Fruit fly (Drosophila melanogaster) whole organism, embryonic: ENCODE measurements around the gene CG3635.

Source experiments
- Ada2b ChIP-seq: fragments of 200-800 bp; sonication (Bioruptor generic); IDR thresholded peaks from 2 replicates; pipeline ENCODE4 v1.3.6; 2022; ENCODE audit warnings: missing biosample characterization, missing genetic modification characterization
- Awh ChIP-seq: fragments of 200-800 bp; sonication (Bioruptor generic); IDR thresholded peaks from 2 replicates; pipeline ENCODE4, ENCODE4 v1.3.6; 2022; ENCODE audit warnings: missing biosample characterization, missing genetic modification characterization
- C15 ChIP-seq: fragments of 200-800 bp; sonication (Bioruptor generic); IDR thresholded peaks from 3 replicates; pipeline ENCODE4 v1.3.6; 2022; ENCODE audit warnings: missing biosample characterization, missing genetic modification characterization
- CG10543 ChIP-seq: fragments of 200-800 bp; sonication (Bioruptor generic); optimal IDR thresholded peaks from 3 replicates; lab custom pipeline; 2017; ENCODE audit warnings: missing biosample characterization, mild to moderate bottlenecking, missing genetic modification characterization, moderate library complexity
- CG11504 ChIP-seq: fragments of 200-800 bp; sonication (Bioruptor generic); optimal IDR thresholded peaks from 3 replicates; lab custom pipeline; 2019; ENCODE audit warnings: missing biosample characterization, mild to moderate bottlenecking, missing genetic modification characterization, moderate library complexity
- CG12071 ChIP-seq: fragments of 200-800 bp; sonication (Bioruptor generic); optimal IDR thresholded peaks from 3 replicates; lab custom pipeline; 2018; ENCODE audit warnings: missing biosample characterization, mild to moderate bottlenecking, missing genetic modification characterization
- CG12236 ChIP-seq: fragments of 200-800 bp; sonication (Bioruptor generic); optimal IDR thresholded peaks from 2 replicates; lab custom pipeline; 2016; ENCODE audit warnings: missing biosample characterization, missing genetic modification characterization
- CG12769 ChIP-seq: fragments of 200-800 bp; sonication (Bioruptor generic); optimal IDR thresholded peaks from 2 replicates; lab custom pipeline; 2019; ENCODE audit warnings: missing biosample characterization, mild to moderate bottlenecking, missing genetic modification characterization, moderate library complexity
- CG13296 ChIP-seq: fragments of 200-800 bp; sonication (Bioruptor generic); optimal IDR thresholded peaks from 3 replicates; lab custom pipeline; 2018; ENCODE audit warnings: missing biosample characterization, mild to moderate bottlenecking, missing genetic modification characterization
- CG14710 ChIP-seq: fragments of 200-800 bp; sonication (Bioruptor generic); optimal IDR thresholded peaks from 3 replicates; lab custom pipeline; 2019; ENCODE audit warnings: missing biosample characterization, mild to moderate bottlenecking, missing genetic modification characterization, moderate library complexity
- CG1529 ChIP-seq: fragments of 200-800 bp; sonication (Bioruptor generic); optimal IDR thresholded peaks from 3 replicates; lab custom pipeline; 2018; ENCODE audit warnings: missing biosample characterization, missing genetic modification characterization
- CG15696 ChIP-seq: fragments of 200-800 bp; sonication (Bioruptor generic); optimal IDR thresholded peaks from 2 replicates; lab custom pipeline; 2019; ENCODE audit warnings: missing biosample characterization, mild to moderate bottlenecking, missing genetic modification characterization, moderate library complexity
- CG17829 ChIP-seq: fragments of 200-800 bp; optimal IDR thresholded peaks from 2 replicates; lab custom pipeline; 2019; ENCODE audit warnings: missing biosample characterization, mild to moderate bottlenecking, missing genetic modification characterization, moderate library complexity
- CG18599 ChIP-seq: fragments of 200-800 bp; sonication (Bioruptor generic); optimal IDR thresholded peaks from 3 replicates; lab custom pipeline; 2017; ENCODE audit warnings: missing biosample characterization, missing genetic modification characterization, mild to moderate bottlenecking, moderate library complexity, missing genetic modification reagents
- CG2199 ChIP-seq: fragments of 200-800 bp; sonication (Bioruptor generic); IDR thresholded peaks from 3 replicates; pipeline ENCODE4 v1.3.6; 2022; ENCODE audit warnings: missing biosample characterization, missing genetic modification characterization
- CG34376 ChIP-seq: fragments of 200-800 bp; sonication (Bioruptor generic); optimal IDR thresholded peaks from 2 replicates; lab custom pipeline; 2018; ENCODE audit warnings: missing biosample characterization, mild to moderate bottlenecking, missing genetic modification characterization
- CG5180 ChIP-seq: fragments of 200-800 bp; sonication (Bioruptor generic); optimal IDR thresholded peaks from 3 replicates; lab custom pipeline; 2017; ENCODE audit warnings: missing biosample characterization, missing genetic modification characterization, mild to moderate bottlenecking, moderate library complexity, missing genetic modification reagents
- CG6254 ChIP-seq: fragments of 200-800 bp; sonication (Bioruptor generic); optimal IDR thresholded peaks from 3 replicates; lab custom pipeline; 2017; ENCODE audit warnings: mild to moderate bottlenecking, missing biosample characterization, missing genetic modification reagents, missing genetic modification characterization
- CG8388 ChIP-seq: fragments of 200-800 bp; sonication (Bioruptor generic); optimal IDR thresholded peaks from 2 replicates; lab custom pipeline; 2019; ENCODE audit warnings: missing biosample characterization, mild to moderate bottlenecking, missing genetic modification characterization, moderate library complexity
- CG9932 ChIP-seq: fragments of 200-800 bp; sonication (Bioruptor generic); IDR thresholded peaks from 2 replicates; pipeline ENCODE4 v1.3.6; 2022; ENCODE audit warnings: missing biosample characterization, missing genetic modification characterization
- CrebB ChIP-seq: fragments of 200-800 bp; sonication (Bioruptor generic); optimal IDR thresholded peaks from 3 replicates; lab custom pipeline; 2018; ENCODE audit warnings: missing biosample characterization, mild to moderate bottlenecking, missing genetic modification characterization
- D19A ChIP-seq: fragments of 200-800 bp; optimal IDR thresholded peaks from 3 replicates; lab custom pipeline; 2019; ENCODE audit warnings: missing biosample characterization, mild to moderate bottlenecking, missing genetic modification characterization, moderate library complexity
- D19B ChIP-seq: fragments of 200-800 bp; sonication (Bioruptor generic); optimal IDR thresholded peaks from 2 replicates; lab custom pipeline; 2017; ENCODE audit warnings: missing biosample characterization, mild to moderate bottlenecking, missing genetic modification characterization
- Deaf1 ChIP-seq: fragments of 200-800 bp; optimal IDR thresholded peaks from 3 replicates; lab custom pipeline; 2019; ENCODE audit warnings: missing biosample characterization, mild to moderate bottlenecking, missing genetic modification characterization, moderate library complexity
- Ets65A ChIP-seq: fragments of 200-800 bp; sonication (Bioruptor generic); peaks from one replicate; lab custom pipeline; 2016; ENCODE audit warnings: missing biosample characterization, missing genetic modification characterization
- Fer1 ChIP-seq: fragments of 200-800 bp; sonication (Bioruptor generic); optimal IDR thresholded peaks from 2 replicates; lab custom pipeline; 2017; ENCODE audit warnings: missing biosample characterization, mild to moderate bottlenecking, missing genetic modification characterization
- Hand ChIP-seq: fragments of 200-800 bp; sonication (Bioruptor generic); optimal IDR thresholded peaks from 2 replicates; lab custom pipeline; 2017; ENCODE audit warnings: mild to moderate bottlenecking, missing biosample characterization, missing genetic modification reagents, missing genetic modification characterization
- Hr78 ChIP-seq, 2 experiments: fragments of 200-800 bp in 1 of 2; fragments of >200 bp in 1 of 2; sonication (Bioruptor generic) in 1 of 2; optimal IDR thresholded peaks; 2 replicates each; lab custom pipeline; 2017 to 2019; ENCODE audit warnings: missing biosample characterization in 2 of 2, missing genetic modification characterization in 2 of 2, mild to moderate bottlenecking in 1 of 2, moderate library complexity in 1 of 2
- Hsf ChIP-seq: fragments of 200-800 bp; sonication (Bioruptor generic); optimal IDR thresholded peaks from 3 replicates; lab custom pipeline; 2016; ENCODE audit warnings: missing biosample characterization, missing genetic modification characterization
- Med ChIP-seq: fragments of 200-800 bp; sonication (Bioruptor generic); peaks from one replicate; lab custom pipeline; 2016; ENCODE audit warnings: missing biosample characterization, missing genetic modification characterization, mild to moderate bottlenecking, inconsistent platforms, moderate library complexity
- NC2β ChIP-seq: fragments of 200-800 bp; sonication (Bioruptor generic); optimal IDR thresholded peaks from 2 replicates; lab custom pipeline; 2016; ENCODE audit warnings: missing biosample characterization, missing genetic modification characterization
- Trl ChIP-seq, 3 experiments: fragments of >200 bp in 2 of 3; fragments of 200-800 bp in 1 of 3; sonication (Bioruptor generic) in 1 of 3; optimal IDR thresholded peaks; 2 replicates in 1 of 3; 3 replicates in 2 of 3; lab custom pipeline; 2016 to 2017; ENCODE audit warnings: missing biosample characterization in 1 of 3, missing genetic modification characterization in 1 of 3
- bigmax ChIP-seq: fragments of 200-800 bp; sonication (Bioruptor generic); optimal IDR thresholded peaks from 2 replicates; lab custom pipeline; 2018; ENCODE audit warnings: missing biosample characterization, mild to moderate bottlenecking, missing genetic modification characterization
- crol ChIP-seq: fragments of 200-800 bp; sonication (Bioruptor generic); IDR thresholded peaks from 2 replicates; pipeline ENCODE4 v1.3.6; 2022; ENCODE audit warnings: missing biosample characterization, missing genetic modification characterization
- exex ChIP-seq: fragments of 200-800 bp; sonication (Bioruptor generic); optimal IDR thresholded peaks from 4 replicates; lab custom pipeline; 2018; ENCODE audit warnings: missing biosample characterization, mild to moderate bottlenecking, missing genetic modification characterization, moderate library complexity
- grn ChIP-seq: fragments of 200-800 bp; sonication (Bioruptor generic); optimal IDR thresholded peaks from 3 replicates; lab custom pipeline; 2017; ENCODE audit warnings: missing biosample characterization, missing genetic modification characterization
- gsb ChIP-seq: fragments of 200-800 bp; sonication (Bioruptor generic); IDR thresholded peaks from 2 replicates; pipeline ENCODE4 v1.3.6; 2022; ENCODE audit warnings: missing biosample characterization, missing genetic modification characterization
- ind ChIP-seq: fragments of 200-800 bp; sonication (Bioruptor generic); optimal IDR thresholded peaks from 3 replicates; lab custom pipeline; 2016; ENCODE audit warnings: missing biosample characterization, missing genetic modification characterization
- kah ChIP-seq: fragments of 200-800 bp; sonication (Bioruptor generic); optimal IDR thresholded peaks from 2 replicates; lab custom pipeline; 2018; ENCODE audit warnings: missing biosample characterization, mild to moderate bottlenecking, missing genetic modification characterization
- mirr ChIP-seq: fragments of 200-800 bp; sonication (Bioruptor generic); optimal IDR thresholded peaks from 3 replicates; lab custom pipeline; 2018; ENCODE audit warnings: missing biosample characterization, mild to moderate bottlenecking, missing genetic modification characterization
- pros ChIP-seq: fragments of 200-800 bp; sonication (Bioruptor generic); optimal IDR thresholded peaks from 3 replicates; lab custom pipeline; 2019; ENCODE audit warnings: missing biosample characterization, mild to moderate bottlenecking, missing genetic modification characterization, moderate library complexity
- scrt ChIP-seq: fragments of 200-800 bp; sonication (Bioruptor generic); optimal IDR thresholded peaks from 2 replicates; lab custom pipeline; 2018; ENCODE audit warnings: missing biosample characterization, mild to moderate bottlenecking, missing genetic modification characterization, moderate library complexity
- sd ChIP-seq: fragments of 200-800 bp; sonication (Bioruptor generic); optimal IDR thresholded peaks from 3 replicates; lab custom pipeline; 2018; ENCODE audit warnings: missing biosample characterization, mild to moderate bottlenecking, missing genetic modification characterization, moderate library complexity
- sens-2 ChIP-seq: fragments of 200-800 bp; sonication (Bioruptor generic); IDR thresholded peaks from 2 replicates; pipeline ENCODE4 v1.3.6; 2022; ENCODE audit warnings: missing biosample characterization, missing genetic modification characterization
- sob ChIP-seq: fragments of 200-800 bp; sonication (Bioruptor generic); IDR thresholded peaks from 2 replicates; pipeline ENCODE4 v1.3.6; 2022; ENCODE audit warnings: missing biosample characterization, missing genetic modification characterization
- sqz ChIP-seq: fragments of 200-800 bp; sonication (Bioruptor generic); optimal IDR thresholded peaks from 3 replicates; lab custom pipeline; 2018; ENCODE audit warnings: missing biosample characterization, mild to moderate bottlenecking, missing genetic modification characterization
- zfh2 ChIP-seq: fragments of 200-800 bp; sonication (Bioruptor generic); optimal IDR thresholded peaks from 2 replicates; lab custom pipeline; 2016; ENCODE audit warnings: missing biosample characterization, missing genetic modification characterization

Gene CG3635

dm6 chr2L:22139960-22140359 lies 35.3 kb upstream of the CG3635 start:
- TF ChIP-seq pros (GFP tag; lab: Kevin White, UChicago) = no peak
- TF ChIP-seq CG10543 (GFP tag; lab: Kevin White, UChicago) = no peak
- TF ChIP-seq CG17829 = no peak
- peak; percentile 24 for TF ChIP-seq CG34376
- TF ChIP-seq D19B (GFP tag; lab: Kevin White, UChicago) = peak; percentile 31
- TF ChIP-seq scrt (GFP tag; lab: Kevin White, UChicago) = no peak
- TF ChIP-seq bigmax (GFP tag; lab: Kevin White, UChicago) = no peak
- TF ChIP-seq zfh2 (GFP tag; lab: Kevin White, UChicago) = no peak
- no peak for TF ChIP-seq ind (GFP tag; lab: Kevin White, UChicago)
- no peak for TF ChIP-seq NC2β (GFP tag; lab: Kevin White, UChicago)
- peak; percentile 90 for TF ChIP-seq CG2199 (GFP tag; lab: Robert Waterston, UW)
- TF ChIP-seq exex (tag; lab: Kevin White, UChicago) = peak; percentile 9
- TF ChIP-seq mirr (GFP tag; lab: Kevin White, UChicago) = peak; percentile 17
- TF ChIP-seq CG15696 (tag; lab: Kevin White, UChicago) = no peak
- TF ChIP-seq Ada2b = no peak
- TF ChIP-seq Hr78 (GFP tag; optimal IDR thresholded peaks at IDR 0.05; lab: Kevin White, UChicago) = no peak
- TF ChIP-seq D19A (tag; lab: Kevin White, UChicago) = peak; percentile 26
- peak; percentile 0 for TF ChIP-seq sd (tag; lab: Kevin White, UChicago)
- peak; percentile 9 for TF ChIP-seq grn (GFP tag; lab: Kevin White, UChicago)
- no peak for TF ChIP-seq CG12769
- peak; percentile 76 for TF ChIP-seq CG8388 (GFP tag; lab: Kevin White, UChicago)

dm6 chr2L:22142696-22143176 lies 32.5 kb upstream of the CG3635 start:
- TF ChIP-seq crol (GFP tag; lab: Robert Waterston, UW) = no peak
- peak; percentile 87 for TF ChIP-seq Ets65A (GFP tag; lab: Kevin White, UChicago)
- no peak for TF ChIP-seq CG13296
- TF ChIP-seq CG12769 = peak; percentile 55
- peak; percentile 29 for TF ChIP-seq sd (tag; lab: Kevin White, UChicago)
- TF ChIP-seq Fer1 (GFP tag; lab: Kevin White, UChicago) = no peak
- peak in 1 of 2 experiments; percentile 11 for TF ChIP-seq Trl (optimal IDR thresholded peaks at IDR 0.05; lab: Kevin White, UChicago)
- no peak for TF ChIP-seq Trl (GFP tag; optimal IDR thresholded peaks at IDR 0.05; lab: Kevin White, UChicago)
- TF ChIP-seq Deaf1 (tag; lab: Kevin White, UChicago) = peak; percentile 91
- 0 out of 2 replicates have a peak, but pooled peaks have one; percentile 12 for TF ChIP-seq sob (GFP tag; lab: Robert Waterston, UW)
- TF ChIP-seq Med = peak; percentile 62

- TF ChIP-seq sd (tag; lab: Kevin White, UChicago) (peak; percentile 70), Awh (peak; percentile 60; the same call in 1 of the 2 replicates), CG12236 (no peak), Hand (GFP tag; lab: Kevin White, UChicago) (no peak), CG9932 (GFP tag; lab: Robert Waterston, UW) (no peak), CG1529 (no peak), kah (GFP tag; lab: Kevin White, UChicago) (peak; percentile 50), sens-2 (GFP tag; lab: Robert Waterston, UW) (no peak), CG14710 (tag; lab: Kevin White, UChicago) (peak; percentile 61), CG11504 (tag; lab: Kevin White, UChicago) (peak; percentile 29), gsb (GFP tag; lab: Robert Waterston, UW) (no peak), CG12071 (peak; percentile 76), sqz (GFP tag; lab: Kevin White, UChicago) (peak; percentile 72), C15 (GFP tag; lab: Robert Waterston, UW) (peak; percentile 33; the same call in 1 of the 3 replicates), CG34376 (peak; percentile 41), CrebB (tag; lab: Kevin White, UChicago) (peak; percentile 2), Hsf (GFP tag; lab: Kevin White, UChicago) (no peak), CG18599 (GFP tag; lab: Kevin White, UChicago) (peak; percentile 70), CG6254 (GFP tag; lab: Kevin White, UChicago) (peak; percentile 58), CG5180 (GFP tag; lab: Kevin White, UChicago) (peak; percentile 51)
These were observed 31.1 kb upstream of the CG3635 start for dm6 chr2L:22144127-22144526.
